Worm (Caenorhabditis elegans) whole organism, late embryonic: ENCODE data around the gene Y76B12C.6.

ENCODE experiments used
- ama-1 ChIP-seq: fragments of 150-350 bp; optimal IDR thresholded peaks from 2 replicates; lab custom pipeline; 2014
- ceh-34 ChIP-seq: sonication (generic microtip); optimal IDR thresholded peaks from 2 replicates; lab custom pipeline; 2016; ENCODE audit warnings: mild to moderate bottlenecking, missing genetic modification characterization, missing compliant biosample characterization
- ets-4 ChIP-seq: sonication (generic microtip); optimal IDR thresholded peaks from 2 replicates; lab custom pipeline; 2016; ENCODE audit warnings: missing genetic modification characterization, missing compliant biosample characterization
- nfya-1 ChIP-seq: sonication (generic microtip); optimal IDR thresholded peaks from 2 replicates; lab custom pipeline; 2017; ENCODE audit warnings: missing genetic modification characterization, mild to moderate bottlenecking, missing compliant biosample characterization, antibody characterized with exemption, moderate library complexity
- nhr-11 ChIP-seq: fragments of 150-350 bp; optimal IDR thresholded peaks from 2 replicates; lab custom pipeline; 2014; ENCODE audit warnings: missing biosample characterization, missing genetic modification characterization
- pha-4 ChIP-seq: fragments of 150-350 bp; optimal IDR thresholded peaks from 2 replicates; lab custom pipeline; 2018; ENCODE audit warnings: missing biosample characterization, missing genetic modification reagents, missing genetic modification characterization
- ttx-3 ChIP-seq: sonication (generic microtip); optimal IDR thresholded peaks from 2 replicates; lab custom pipeline; 2016; ENCODE audit warnings: missing genetic modification reagents, missing genetic modification characterization, missing compliant biosample characterization
- ztf-16 ChIP-seq: sonication (generic microtip); optimal IDR thresholded peaks from 2 replicates; lab custom pipeline; 2017; ENCODE audit warnings: missing genetic modification characterization, missing compliant biosample characterization

DNA sequence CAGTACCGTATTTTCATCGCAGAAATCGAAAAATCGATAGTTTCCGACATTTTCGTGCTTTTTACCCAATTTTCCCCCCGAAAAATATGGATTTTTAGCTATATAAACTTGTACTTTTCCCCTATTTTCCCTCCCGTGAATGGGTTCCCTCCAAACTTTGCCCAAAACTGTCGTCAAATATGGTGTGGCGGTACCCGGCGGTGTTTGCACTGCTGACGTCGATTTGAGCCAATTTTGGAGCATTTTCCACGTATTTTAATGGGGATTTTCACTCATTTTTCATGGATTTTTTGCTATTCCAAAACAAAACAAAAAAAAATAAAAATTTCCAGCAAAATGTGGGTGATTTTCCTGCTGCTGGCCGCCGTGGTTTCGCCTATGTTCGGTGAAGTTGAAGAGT is 7.8 kb upstream of the Y76B12C.6 start, which contains the start of gene Y76B12C.3:
- no peak for TF ChIP-seq nfya-1 (tag; lab: Kevin White, UChicago)
- no peak for TF ChIP-seq ama-1 (lab: Kevin White, UChicago)
- TF ChIP-seq nhr-11 (tag; lab: Kevin White, UChicago): no peak
- no peak for TF ChIP-seq ets-4 (tag; lab: Kevin White, UChicago)
- no peak for TF ChIP-seq ztf-16 (tag; lab: Kevin White, UChicago)
- TF ChIP-seq ttx-3: no peak
- no peak for TF ChIP-seq ceh-34
- TF ChIP-seq pha-4 (tag; lab: Kevin White, UChicago): no peak
